Worm (Caenorhabditis elegans): ENCODE measurements around the gene nfi-1.

ce11 chrII:7570305-7570704 lies 32.3 kb downstream of the nfi-1 start, which contains the start of gene F35D2.3:
- TF ChIP-seq klf-2 (GFP tag; conservative IDR thresholded peaks at IDR 0.05), result no peak
- TF ChIP-seq ztf-29 (GFP tag; IDR thresholded peaks at IDR 0.05), result no peak
- TF ChIP-seq med-1 (GFP tag; optimal IDR thresholded peaks at IDR 0.05; ENCODE audit: insufficient read depth), result no peak
